Worm (Caenorhabditis elegans) whole organism, L2 larva: ENCODE data around the gene scd-2.

Source experiments
- C34F6.9 ChIP-seq: fragments of 150-350 bp; optimal IDR thresholded peaks from 2 replicates; lab custom pipeline; 2014; ENCODE audit warnings: missing biosample characterization, missing genetic modification characterization
- F13H6.1 ChIP-seq: sonication (generic microtip); optimal IDR thresholded peaks from 2 replicates; lab custom pipeline; 2016; ENCODE audit warnings: missing genetic modification characterization, missing compliant biosample characterization
- Y55F3AM.14 ChIP-seq: fragments of 200-800 bp; sonication (Bioruptor generic); optimal IDR thresholded peaks from 2 replicates; lab custom pipeline; 2018; ENCODE audit warnings: mild to moderate bottlenecking, missing genetic modification characterization, missing compliant biosample characterization
- ZK546.5 ChIP-seq: sonication (generic microtip); optimal IDR thresholded peaks from 2 replicates; lab custom pipeline; 2017; ENCODE audit warnings: missing biosample characterization, missing genetic modification characterization
- alr-1 ChIP-seq: fragments of 150-350 bp; optimal IDR thresholded peaks from 2 replicates; lab custom pipeline; 2014; ENCODE audit warnings: missing biosample characterization, missing genetic modification characterization
- aly-2 ChIP-seq: fragments of 150-350 bp; optimal IDR thresholded peaks from 2 replicates; lab custom pipeline; 2014; ENCODE audit warnings: missing biosample characterization, missing genetic modification characterization
- ama-1 ChIP-seq: fragments of 150-350 bp; optimal IDR thresholded peaks from 2 replicates; lab custom pipeline; 2018; ENCODE audit warnings: inconsistent platforms
- ceh-16 ChIP-seq: fragments of 150-350 bp; optimal IDR thresholded peaks from 2 replicates; lab custom pipeline; 2014; ENCODE audit warnings: missing biosample characterization, missing genetic modification characterization
- crh-2 ChIP-seq: sonication (generic microtip); optimal IDR thresholded peaks from 2 replicates; lab custom pipeline; 2017; ENCODE audit warnings: missing biosample characterization, missing genetic modification characterization
- dmd-4 ChIP-seq: sonication (generic microtip); optimal IDR thresholded peaks from 2 replicates; lab custom pipeline; 2017; ENCODE audit warnings: missing biosample characterization, missing genetic modification characterization
- elt-1 ChIP-seq: fragments of 150-350 bp; optimal IDR thresholded peaks from 2 replicates; lab custom pipeline; 2014; ENCODE audit warnings: missing biosample characterization, missing genetic modification characterization
- fos-1 ChIP-seq: fragments of 150-350 bp; optimal IDR thresholded peaks from 2 replicates; lab custom pipeline; 2014; ENCODE audit warnings: missing biosample characterization, missing genetic modification characterization
- gmeb-1 ChIP-seq: fragments of 150-350 bp; optimal IDR thresholded peaks from 2 replicates; lab custom pipeline; 2014; ENCODE audit warnings: missing biosample characterization, missing genetic modification characterization
- lin-13 ChIP-seq: fragments of 150-350 bp; optimal IDR thresholded peaks from 2 replicates; lab custom pipeline; 2014; ENCODE audit warnings: missing biosample characterization, missing genetic modification reagents, missing genetic modification characterization
- lsy-2 ChIP-seq, 2 experiments: fragments of 150-350 bp in 1 of 2; sonication (generic microtip) in 1 of 2; optimal IDR thresholded peaks; 2 replicates each; lab custom pipeline; 2014 to 2017; ENCODE audit warnings: missing biosample characterization in 2 of 2, missing genetic modification characterization in 2 of 2
- mbf-1 ChIP-seq: sonication (generic microtip); optimal IDR thresholded peaks from 2 replicates; lab custom pipeline; 2017; ENCODE audit warnings: missing biosample characterization, missing genetic modification characterization
- mdl-1 ChIP-seq, 2 experiments: fragments of 150-350 bp in 1 of 2; sonication (generic microtip) in 1 of 2; optimal IDR thresholded peaks; 2 replicates each; lab custom pipeline; 2017; ENCODE audit warnings: missing biosample characterization in 2 of 2, missing genetic modification characterization in 2 of 2
- nhr-12 ChIP-seq: fragments of 150-350 bp; optimal IDR thresholded peaks from 2 replicates; lab custom pipeline; 2014; ENCODE audit warnings: missing biosample characterization, missing genetic modification characterization
- nhr-129 ChIP-seq: fragments of 150-350 bp; optimal IDR thresholded peaks from 2 replicates; lab custom pipeline; 2014; ENCODE audit warnings: missing biosample characterization, missing genetic modification characterization
- nhr-21 ChIP-seq: fragments of 150-350 bp; optimal IDR thresholded peaks from 2 replicates; lab custom pipeline; 2014; ENCODE audit warnings: missing biosample characterization, missing genetic modification characterization
- nhr-25 ChIP-seq: fragments of 150-350 bp; sonication (generic microtip); optimal IDR thresholded peaks from 3 replicates; lab custom pipeline; 2014; ENCODE audit warnings: missing biosample characterization, missing genetic modification characterization
- nhr-6 ChIP-seq: fragments of 150-350 bp; optimal IDR thresholded peaks from 2 replicates; lab custom pipeline; 2014; ENCODE audit warnings: missing biosample characterization, missing genetic modification characterization
- sem-4 ChIP-seq: fragments of 150-350 bp; optimal IDR thresholded peaks from 2 replicates; lab custom pipeline; 2014; ENCODE audit warnings: missing biosample characterization, missing genetic modification reagents, missing genetic modification characterization
- skn-1 ChIP-seq: sonication (generic microtip); optimal IDR thresholded peaks from 2 replicates; lab custom pipeline; 2017; ENCODE audit warnings: missing biosample characterization, missing genetic modification characterization
- sma-3 ChIP-seq: sonication (generic microtip); optimal IDR thresholded peaks from 2 replicates; lab custom pipeline; 2016; ENCODE audit warnings: missing genetic modification reagents, missing genetic modification characterization, missing compliant biosample characterization
- sma-9 ChIP-seq, 2 experiments: fragments of 150-350 bp in 1 of 2; sonication (generic microtip) in 1 of 2; optimal IDR thresholded peaks; 2 replicates each; lab custom pipeline; 2014 to 2016; ENCODE audit warnings: missing genetic modification characterization in 2 of 2, mild to moderate bottlenecking in 1 of 2, missing biosample characterization in 1 of 2, missing compliant biosample characterization in 1 of 2, missing genetic modification reagents in 1 of 2, moderate library complexity in 1 of 2
- snpc-4 ChIP-seq: fragments of 150-350 bp; optimal IDR thresholded peaks from 2 replicates; lab custom pipeline; 2014; ENCODE audit warnings: missing biosample characterization, missing genetic modification characterization
- unc-55 ChIP-seq: fragments of 150-350 bp; sonication (generic microtip); optimal IDR thresholded peaks from 3 replicates; lab custom pipeline; 2014; ENCODE audit warnings: missing biosample characterization, missing genetic modification reagents, missing genetic modification characterization
- unc-62 ChIP-seq: fragments of 150-350 bp; optimal IDR thresholded peaks from 2 replicates; lab custom pipeline; 2014; ENCODE audit warnings: missing biosample characterization, missing genetic modification reagents, missing genetic modification characterization
- zag-1 ChIP-seq: fragments of 150-350 bp; optimal IDR thresholded peaks from 2 replicates; lab custom pipeline; 2014; ENCODE audit warnings: missing biosample characterization, missing genetic modification characterization
- ztf-1 ChIP-seq: fragments of 200-800 bp; sonication (Bioruptor generic); conservative IDR thresholded peaks from 2 replicates; pipeline ENCODE4 v1.3.6; 2022; ENCODE audit warnings: missing genetic modification characterization, missing compliant biosample characterization
- ztf-11 ChIP-seq: sonication (generic microtip); optimal IDR thresholded peaks from 2 replicates; lab custom pipeline; 2017; ENCODE audit warnings: missing biosample characterization, missing genetic modification characterization

The scd-2 gene

ce11 chrV:6606197-6606596, 26.8 kb upstream of the scd-2 start:
- TF ChIP-seq fos-1 (tag; lab: Kevin White, UChicago) (peak; percentile 88), snpc-4 (tag; lab: Kevin White, UChicago) (no peak), sem-4 (tag; lab: Kevin White, UChicago) (no peak), ztf-1 (no peak), skn-1 (tag; lab: Kevin White, UChicago) (peak; percentile 48), mbf-1 (tag; lab: Kevin White, UChicago) (no peak), unc-55 (GFP tag; lab: Kevin White, UChicago) (peak; percentile 76), gmeb-1 (tag; lab: Kevin White, UChicago) (peak; percentile 47), alr-1 (tag; lab: Kevin White, UChicago) (no peak), elt-1 (no peak)
- TF ChIP-seq, all 48 proteins: peak for 4

- TF ChIP-seq Y55F3AM.14 = no peak
- no peak for TF ChIP-seq nhr-12 (tag; lab: Kevin White, UChicago)
- TF ChIP-seq sem-4 (tag; lab: Kevin White, UChicago) = no peak
- no peak for TF ChIP-seq aly-2
- TF ChIP-seq dmd-4 = no peak
- no peak for TF ChIP-seq ceh-16 (tag; lab: Kevin White, UChicago)
- no peak for TF ChIP-seq unc-62 (GFP tag; lab: Kevin White, UChicago)
- no peak for TF ChIP-seq alr-1 (tag; lab: Kevin White, UChicago)
- no peak for TF ChIP-seq ama-1 (lab: Kevin White, UChicago)
- no peak for TF ChIP-seq ztf-1
- no peak for TF ChIP-seq zag-1 (tag; lab: Kevin White, UChicago)
- TF ChIP-seq nhr-21 = no peak
- TF ChIP-seq ZK546.5 (tag; lab: Kevin White, UChicago) = no peak
- no peak for TF ChIP-seq sma-9 (GFP tag; optimal IDR thresholded peaks at IDR 0.05; lab: Kevin White, UChicago)
- TF ChIP-seq sma-9 (tag; optimal IDR thresholded peaks at IDR 0.05; lab: Kevin White, UChicago) = no peak
- no peak for TF ChIP-seq nhr-6 (tag; lab: Kevin White, UChicago)
Measured at ce11 chrV:6611058-6611457, 22.0 kb upstream of the scd-2 start, which contains the start of gene gon-14. Gene gon-14 (minus strand): TSS chrV:6611158.

- TF ChIP-seq lsy-2 (tag; optimal IDR thresholded peaks at IDR 0.05; lab: Kevin White, UChicago) (peak in 1 of 2 experiments; percentile 89), nhr-129 (peak; percentile 12), lin-13 (GFP tag; lab: Kevin White, UChicago) (no peak), C34F6.9 (tag; lab: Kevin White, UChicago) (peak; percentile 7)
Measured at ce11 chrV:6611504-6611903, 21.5 kb upstream of the scd-2 start.

DNA sequence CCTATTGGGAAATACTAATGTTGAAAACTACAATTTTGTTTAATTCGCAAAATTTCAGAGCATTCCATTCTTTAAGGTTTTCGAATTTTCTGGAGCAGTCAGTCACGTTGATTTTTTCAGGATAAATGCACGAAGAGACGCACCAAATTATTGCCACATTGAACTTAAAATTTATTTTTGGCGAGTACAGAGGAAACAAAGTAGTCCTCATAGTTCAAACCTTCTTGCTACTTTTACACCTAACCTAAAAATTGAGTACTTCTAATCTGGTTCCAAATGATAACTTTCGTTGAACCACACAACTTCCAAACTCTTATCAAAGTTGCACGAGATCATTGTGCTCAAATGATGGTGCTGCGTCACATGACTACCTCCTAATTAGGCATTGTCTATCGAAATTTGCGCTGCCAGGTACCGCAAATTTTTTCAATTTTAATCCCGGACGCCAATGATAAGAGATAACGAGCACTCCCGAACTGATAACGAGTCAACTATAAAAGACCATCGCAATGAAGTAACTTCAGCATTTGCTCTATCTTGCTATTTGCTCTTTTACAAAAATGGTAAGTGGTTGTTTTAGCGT, 18.8 kb upstream of the scd-2 start, which contains the start of gene cpr-4:
cpr-4 (plus strand) TSS at position 523 of the 583 bp plus-strand sequence.
- TF ChIP-seq lsy-2 (tag; optimal IDR thresholded peaks at IDR 0.05; lab: Kevin White, UChicago) (peak in 1 of 2 experiments; percentile 29), fos-1 (tag; lab: Kevin White, UChicago) (peak; percentile 89), crh-2 (tag; lab: Kevin White, UChicago) (peak; percentile 76), mbf-1 (tag; lab: Kevin White, UChicago) (no peak), sma-3 (GFP tag; lab: Kevin White, UChicago) (peak; percentile 47), elt-1 (no peak), aly-2 (no peak), sma-9 (GFP tag; optimal IDR thresholded peaks at IDR 0.05; lab: Kevin White, UChicago) (peak; percentile 81), sma-9 (tag; optimal IDR thresholded peaks at IDR 0.05; lab: Kevin White, UChicago) (no peak), ztf-1 (no peak), ceh-16 (tag; lab: Kevin White, UChicago) (no peak), nhr-25 (tag; lab: Kevin White, UChicago) (no peak), nhr-129 (peak; percentile 19), skn-1 (tag; lab: Kevin White, UChicago) (no peak), dmd-4 (no peak), C34F6.9 (tag; lab: Kevin White, UChicago) (no peak), gmeb-1 (tag; lab: Kevin White, UChicago) (peak; percentile 50), F13H6.1 (tag; lab: Kevin White, UChicago) (peak; percentile 50), zag-1 (tag; lab: Kevin White, UChicago) (no peak), ZK546.5 (tag; lab: Kevin White, UChicago) (no peak), mdl-1 (tag; optimal IDR thresholded peaks at IDR 0.05; lab: Kevin White, UChicago) (peak in 1 of 2 experiments; percentile 8), ama-1 (lab: Kevin White, UChicago) (peak; percentile 20), ztf-11 (no peak), unc-55 (GFP tag; lab: Kevin White, UChicago) (no peak)
- TF ChIP-seq, all 48 proteins: peak for 10
